Worm (Caenorhabditis elegans): Measurements from ENCODE around the gene gld-3.
A peak's percentile ranks its signal among the peaks of the same experiment; 100 is the strongest.

Gene gld-3

DNA sequence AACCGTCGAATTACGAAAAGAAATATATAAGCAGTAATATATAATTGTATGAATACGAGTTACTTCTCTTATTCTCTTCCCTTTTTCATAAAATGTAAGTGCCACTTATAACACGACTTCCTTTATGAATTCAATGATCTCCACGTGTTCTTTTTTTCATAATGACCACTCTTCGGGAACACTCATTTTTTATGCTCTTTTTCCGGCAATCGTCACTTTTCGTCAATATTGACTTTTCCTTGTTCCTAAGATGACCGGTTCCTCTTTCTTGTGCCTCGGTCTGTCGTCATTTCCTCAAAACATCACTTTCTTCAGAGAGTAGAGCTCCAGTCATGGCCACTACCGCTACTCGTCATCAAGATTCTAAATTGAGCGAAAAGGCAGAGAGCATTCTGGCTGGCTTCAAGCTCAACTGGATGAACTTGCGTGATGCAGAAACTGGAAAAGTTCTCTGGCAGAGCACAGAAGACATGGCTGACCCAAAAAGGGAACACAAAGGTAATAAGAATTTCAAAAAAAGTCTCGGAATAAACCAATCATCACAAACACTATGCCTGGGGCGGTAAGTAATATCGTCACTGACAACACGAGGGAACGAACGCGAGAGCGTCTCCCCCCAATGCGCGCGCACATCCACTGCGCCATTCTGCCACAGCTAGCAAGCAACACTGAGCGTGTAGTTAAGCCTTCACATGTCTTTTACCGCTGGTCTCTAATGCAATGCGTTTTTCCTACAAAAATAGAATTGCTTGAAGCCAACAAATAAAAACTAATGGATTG is 51.2 kb downstream of the gld-3 start, which contains the start of gene pdl-1 (continued):
- no peak for TF ChIP-seq pha-4 (tag; optimal IDR thresholded peaks at IDR 0.05)
- peak; percentile 94 for TF ChIP-seq F52B5.7 (tag; optimal IDR thresholded peaks at IDR 0.05)
- peak; percentile 86 for TF ChIP-seq zim-3 (tag; optimal IDR thresholded peaks at IDR 0.05)
- TF ChIP-seq T26A5.8 (tag; optimal IDR thresholded peaks at IDR 0.05), result peak; percentile 79
- peak; percentile 95 for TF ChIP-seq cebp-2 (GFP tag; IDR thresholded peaks at IDR 0.05)
- no peak for TF ChIP-seq dpl-1 (GFP tag; optimal IDR thresholded peaks at IDR 0.05)
- no peak for TF ChIP-seq nfya-2 (GFP tag; IDR thresholded peaks at IDR 0.05)
- TF ChIP-seq egl-44 (GFP tag; IDR thresholded peaks at IDR 0.05), result peak; percentile 94
- TF ChIP-seq attf-6 (GFP tag; IDR thresholded peaks at IDR 0.05), result no peak; the same call in none of the 2 replicates
- peak; percentile 72 for TF ChIP-seq lin-40 (tag; optimal IDR thresholded peaks at IDR 0.05)
- TF ChIP-seq let-607 (tag; optimal IDR thresholded peaks at IDR 0.05), result peak; percentile 28 to 30
- peak; percentile 54 for TF ChIP-seq F23B12.7 (tag; optimal IDR thresholded peaks at IDR 0.05; ENCODE audit: insufficient read depth)
- peak; percentile 94 for TF ChIP-seq bed-1 (GFP tag; IDR thresholded peaks at IDR 0.05)
- peak; percentile 91 for TF ChIP-seq ceh-79 (tag; optimal IDR thresholded peaks at IDR 0.05)
- TF ChIP-seq F49E8.2 (tag; optimal IDR thresholded peaks at IDR 0.05; ENCODE audit: insufficient read depth), result no peak
- no peak for TF ChIP-seq F55B11.4 (tag; optimal IDR thresholded peaks at IDR 0.05; ENCODE audit: borderline replicate concordance, insufficient read depth)
- TF ChIP-seq Y67H2A.10 (GFP tag; conservative IDR thresholded peaks at IDR 0.05), result no peak
- peak; percentile 77 for TF ChIP-seq K12H6.12 (tag; optimal IDR thresholded peaks at IDR 0.05)
- TF ChIP-seq ccch-3 (GFP tag; optimal IDR thresholded peaks at IDR 0.05), result no peak
- peak; percentile 97 for TF ChIP-seq him-1 (tag; optimal IDR thresholded peaks at IDR 0.05)
- no peak for TF ChIP-seq F39B2.1 (GFP tag; IDR thresholded peaks at IDR 0.05)
- TF ChIP-seq Y53G8AR.9 (GFP tag; conservative IDR thresholded peaks at IDR 0.05), result peak; percentile 58; the same call in 1 of the 2 replicates
- TF ChIP-seq lin-54 (GFP tag; optimal IDR thresholded peaks at IDR 0.05), result peak; percentile 78
- peak; percentile 77 for TF ChIP-seq hmg-20 (GFP tag; IDR thresholded peaks at IDR 0.05)
- TF ChIP-seq sea-2 (GFP tag; IDR thresholded peaks at IDR 0.05), result 0 out of 2 replicates have a peak, but pooled peaks have one; percentile 80
- peak; percentile 66 for TF ChIP-seq mcd-1 (GFP tag; IDR thresholded peaks at IDR 0.05)
- TF ChIP-seq dox-1 (GFP tag; IDR thresholded peaks at IDR 0.05), result peak; percentile 92
- TF ChIP-seq aptf-3 (GFP tag; IDR thresholded peaks at IDR 0.05), result 0 out of 2 replicates have a peak, but pooled peaks have one; percentile 71
- TF ChIP-seq hlh-12 (tag; optimal IDR thresholded peaks at IDR 0.05), result peak; percentile 84
- TF ChIP-seq sptf-2 (GFP tag; optimal IDR thresholded peaks at IDR 0.05), result peak; percentile 31
- peak; percentile 86 for TF ChIP-seq B0261.1 (tag; optimal IDR thresholded peaks at IDR 0.05)
- TF ChIP-seq mes-4 (tag; optimal IDR thresholded peaks at IDR 0.05), result peak; percentile 91
- peak; percentile 40 for TF ChIP-seq tbx-9 (tag; optimal IDR thresholded peaks at IDR 0.05; ENCODE audit: borderline replicate concordance)
- peak; percentile 65 for TF ChIP-seq F57C9.4 (tag; optimal IDR thresholded peaks at IDR 0.05)
- peak; percentile 88 for TF ChIP-seq ekl-4 (GFP tag; IDR thresholded peaks at IDR 0.05)
- TF ChIP-seq nfya-1 (tag; optimal IDR thresholded peaks at IDR 0.05; ENCODE audit: borderline replicate concordance, insufficient read depth), result no peak
- peak; percentile 39 for TF ChIP-seq tlf-1 (GFP tag; optimal IDR thresholded peaks at IDR 0.05)
- 0 out of 2 replicates have a peak, but pooled peaks have one; percentile 23 for TF ChIP-seq F37B4.10 (GFP tag; IDR thresholded peaks at IDR 0.05)
- TF ChIP-seq hsf-1 (GFP tag; IDR thresholded peaks at IDR 0.05), result peak; percentile 50; the same call in 1 of the 2 replicates
- TF ChIP-seq snpc-4 (GFP tag; optimal IDR thresholded peaks at IDR 0.05), result peak; percentile 53
- TF ChIP-seq snpc-4 (tag; optimal IDR thresholded peaks at IDR 0.05), result peak; percentile 67 to 83 (median 80)
- peak; percentile 75 for TF ChIP-seq mxl-1 (tag; optimal IDR thresholded peaks at IDR 0.05)
- TF ChIP-seq B0035.1 (tag; optimal IDR thresholded peaks at IDR 0.05), result peak; percentile 59
- TF ChIP-seq hlh-26 (GFP tag; conservative IDR thresholded peaks at IDR 0.05), result 0 out of 2 replicates have a peak, but pooled peaks have one; percentile 61
- TF ChIP-seq mel-28 (tag; optimal IDR thresholded peaks at IDR 0.05; ENCODE audit: borderline replicate concordance), result peak; percentile 57
- TF ChIP-seq ceh-27 (GFP tag; optimal IDR thresholded peaks at IDR 0.05), result peak; percentile 83

All from whole organism, young adult.